Fruit fly (Drosophila melanogaster): ENCODE results near the gene CG14285.

DNA sequence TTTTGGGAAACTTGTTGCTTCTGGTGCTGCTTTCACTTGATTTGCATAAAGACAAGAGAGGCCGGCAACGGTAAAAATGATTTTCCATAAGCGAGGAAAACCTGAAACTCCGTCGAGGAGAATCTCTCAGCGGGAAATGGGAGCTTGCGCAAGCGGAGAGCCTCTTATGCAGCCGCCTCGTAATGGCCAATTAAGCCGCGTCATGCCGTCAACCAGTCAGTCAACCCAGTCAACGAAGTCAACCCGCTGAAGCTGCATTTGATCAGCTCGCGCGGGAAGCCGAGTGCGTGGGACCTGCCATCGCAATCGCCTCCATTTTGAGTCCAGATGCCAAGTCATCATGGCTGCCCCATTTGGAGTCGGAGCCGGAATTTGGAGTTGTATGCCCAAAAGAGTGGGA, 31.7 kb upstream of the CG14285 start:
- TF ChIP-seq CG13204 (GFP tag; optimal IDR thresholded peaks at IDR 0.05) (no peak), CG34367 (tag; optimal IDR thresholded peaks at IDR 0.05) (no peak), CG8159 (tag; optimal IDR thresholded peaks at IDR 0.05) (no peak), CG8301 (tag; optimal IDR thresholded peaks at IDR 0.05) (no peak)

All from whole organism, pupa.